Worm (Caenorhabditis elegans): ENCODE data around the gene panl-3.

panl-3 gene

DNA sequence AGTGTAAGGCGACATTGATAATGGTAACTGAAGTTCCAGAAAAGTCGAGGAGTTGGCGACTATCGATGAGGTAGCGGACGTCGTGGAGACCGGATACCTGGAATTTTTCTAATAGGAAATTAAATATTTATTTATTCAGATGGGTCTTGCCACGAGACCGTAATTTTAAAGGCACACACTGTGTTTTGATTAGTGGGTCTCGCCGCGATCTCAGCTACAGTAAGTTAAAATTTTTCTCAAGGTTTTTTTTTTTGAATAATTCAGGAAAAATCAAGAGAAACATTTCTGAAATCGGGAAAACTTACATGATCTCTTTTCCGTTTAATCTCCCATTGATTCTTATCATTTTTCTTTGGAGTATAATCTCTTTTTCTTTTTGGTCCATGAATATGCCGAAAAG is 39.8 kb upstream of the panl-3 start:
- TF ChIP-seq dmd-9 (GFP tag; IDR thresholded peaks at IDR 0.05) (no peak), nhr-76 (tag; optimal IDR thresholded peaks at IDR 0.05) (no peak), tag-97 (GFP tag; IDR thresholded peaks at IDR 0.05) (no peak), lin-38 (GFP tag; IDR thresholded peaks at IDR 0.05) (peak; percentile 32; the same call in 1 of the 2 replicates)

DNA sequence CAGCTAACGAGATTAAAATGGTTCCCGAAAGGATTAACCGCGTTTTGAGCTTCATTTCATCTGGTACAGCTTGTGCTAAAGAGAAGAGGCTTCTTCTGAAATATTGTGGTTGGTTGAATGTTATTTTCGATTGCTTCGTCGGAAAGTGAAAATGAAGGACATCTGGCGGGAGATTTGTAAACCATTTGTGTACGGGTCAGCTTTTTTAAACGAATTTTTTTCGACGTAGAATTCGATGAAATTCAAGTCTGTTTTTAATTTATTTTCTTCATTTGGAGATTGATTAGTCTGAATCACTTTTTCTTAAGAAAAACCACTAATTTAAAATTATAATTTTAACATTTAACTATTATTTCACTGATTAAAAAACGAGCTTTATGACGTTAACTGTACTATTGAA is 38.6 kb upstream of the panl-3 start, which contains the start of gene sqv-3:
sqv-3 (minus strand) TSS at position 101 of the 400 bp plus-strand sequence.
- TF ChIP-seq vab-7 (GFP tag; IDR thresholded peaks at IDR 0.05), result no peak
- TF ChIP-seq pqm-1 (tag; optimal IDR thresholded peaks at IDR 0.05), result no peak
- TF ChIP-seq jun-1 (tag; optimal IDR thresholded peaks at IDR 0.05), result no peak

DNA sequence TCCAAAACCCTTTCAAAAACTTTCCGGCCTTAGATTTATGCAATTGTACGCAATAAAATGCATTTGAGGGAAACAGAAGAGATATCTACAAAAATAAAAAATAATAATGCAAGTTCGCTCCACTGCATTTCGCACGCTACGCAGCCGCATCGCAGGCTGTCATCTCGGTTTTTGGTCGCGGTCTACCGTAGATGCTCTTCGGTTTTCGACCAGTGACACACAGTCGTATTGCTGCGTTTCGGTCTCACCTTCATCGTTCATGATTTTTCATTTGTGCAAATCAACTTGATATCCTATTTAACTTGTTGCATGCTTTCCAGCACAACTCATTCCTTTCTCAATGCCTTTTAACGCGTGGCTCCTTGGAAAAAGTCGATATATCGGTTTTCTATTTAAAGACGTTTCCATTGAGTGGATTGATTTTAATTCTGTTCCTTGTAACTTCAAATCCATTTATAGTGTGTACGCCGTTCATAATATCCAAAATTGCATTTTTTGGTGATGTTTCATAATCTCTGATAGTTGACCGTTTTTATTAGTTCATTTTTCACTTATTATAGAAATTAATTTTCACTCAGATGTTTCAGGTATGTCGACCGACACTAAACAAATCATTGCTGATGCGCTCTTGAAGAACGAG is 38.1 kb upstream of the panl-3 start, which contains the start of gene vha-1:
vha-1 (plus strand) TSS at position 590 of the 640 bp plus-strand sequence.
- TF ChIP-seq skn-1 (tag; optimal IDR thresholded peaks at IDR 0.05), result peak; percentile 4
- TF ChIP-seq nhr-76 (tag; optimal IDR thresholded peaks at IDR 0.05), result no peak
- peak; percentile 63 for TF ChIP-seq nhr-102 (tag; optimal IDR thresholded peaks at IDR 0.05)
- TF ChIP-seq zip-2 (tag; optimal IDR thresholded peaks at IDR 0.05), result no peak
- TF ChIP-seq egl-43 (GFP tag; IDR thresholded peaks at IDR 0.05), result 0 out of 2 replicates have a peak, but pooled peaks have one; percentile 29
- TF ChIP-seq zfp-2 (tag; optimal IDR thresholded peaks at IDR 0.05), result no peak
- TF ChIP-seq zip-11 (GFP tag; IDR thresholded peaks at IDR 0.05), result no peak
- TF ChIP-seq vab-7 (GFP tag; IDR thresholded peaks at IDR 0.05), result no peak
- TF ChIP-seq lin-29 (GFP tag; IDR thresholded peaks at IDR 0.05), result no peak
- no peak for TF ChIP-seq nhr-237 (tag; optimal IDR thresholded peaks at IDR 0.05)
- TF ChIP-seq lin-39 (tag; optimal IDR thresholded peaks at IDR 0.05), result no peak
- no peak for TF ChIP-seq ztf-11 (tag; optimal IDR thresholded peaks at IDR 0.05)
- no peak for TF ChIP-seq ceh-82 (tag; optimal IDR thresholded peaks at IDR 0.05)
- peak; percentile 97 for TF ChIP-seq nhr-77 (tag; optimal IDR thresholded peaks at IDR 0.05)
- TF ChIP-seq dmd-6 (GFP tag; IDR thresholded peaks at IDR 0.05), result peak; percentile 93
- TF ChIP-seq sdz-12 (GFP tag; optimal IDR thresholded peaks at IDR 0.05), result no peak
- no peak for TF ChIP-seq Y48G9A.11 (GFP tag; IDR thresholded peaks at IDR 0.05)
- no peak for TF ChIP-seq Y105C5A.15 (GFP tag; IDR thresholded peaks at IDR 0.05)
- TF ChIP-seq T26A8.4 (GFP tag; IDR thresholded peaks at IDR 0.05), result peak; percentile 77
- peak; percentile 60; the same call in 1 of the 2 replicates for TF ChIP-seq pha-4 (GFP tag; IDR thresholded peaks at IDR 0.05)
- TF ChIP-seq pha-4 (tag; optimal IDR thresholded peaks at IDR 0.05), result no peak
- TF ChIP-seq daf-12 (tag; optimal IDR thresholded peaks at IDR 0.05), result no peak
- peak in 1 of 2 experiments; percentile 58 for TF ChIP-seq hif-1 (tag; optimal IDR thresholded peaks at IDR 0.05)
- no peak for TF ChIP-seq D1046.2 (GFP tag; IDR thresholded peaks at IDR 0.05)
- TF ChIP-seq lin-1 (GFP tag; IDR thresholded peaks at IDR 0.05), result peak; percentile 80
- TF ChIP-seq ces-1 (GFP tag; optimal IDR thresholded peaks at IDR 0.05), result no peak
- TF ChIP-seq zag-1 (tag; optimal IDR thresholded peaks at IDR 0.05), result no peak
- TF ChIP-seq cey-2 (tag; optimal IDR thresholded peaks at IDR 0.05; ENCODE audit: borderline replicate concordance, insufficient read depth), result no peak
- no peak for TF ChIP-seq madf-5 (GFP tag; IDR thresholded peaks at IDR 0.05)
- TF ChIP-seq nhr-111 (GFP tag; optimal IDR thresholded peaks at IDR 0.05), result no peak
- no peak for TF ChIP-seq daf-19 (GFP tag; conservative IDR thresholded peaks at IDR 0.05)
- peak in 1 of 2 experiments; percentile 95 for TF ChIP-seq unc-62 (GFP tag; optimal IDR thresholded peaks at IDR 0.05 in 1 of 2)
- no peak for TF ChIP-seq unc-62 (tag; optimal IDR thresholded peaks at IDR 0.05)
- TF ChIP-seq dmd-8 (GFP tag; IDR thresholded peaks at IDR 0.05), result no peak
- no peak; the same call in 1 of the 2 replicates for TF ChIP-seq nhr-42 (GFP tag; IDR thresholded peaks at IDR 0.05)
- peak; percentile 87 for TF ChIP-seq ama-1 (optimal IDR thresholded peaks at IDR 0.05)
- no peak for TF ChIP-seq lim-7 (GFP tag; IDR thresholded peaks at IDR 0.05)
- TF ChIP-seq R02D3.7 (tag; optimal IDR thresholded peaks at IDR 0.05), result no peak
- no peak for TF ChIP-seq gei-8 (GFP tag; optimal IDR thresholded peaks at IDR 0.05)
- TF ChIP-seq aha-1 (tag), result peak; percentile 48
- peak; percentile 91 to 96 for TF ChIP-seq lsy-2 (tag; optimal IDR thresholded peaks at IDR 0.05)
- no peak for TF ChIP-seq ZK546.5 (tag; optimal IDR thresholded peaks at IDR 0.05)
- TF ChIP-seq jun-1 (tag; optimal IDR thresholded peaks at IDR 0.05), result peak; percentile 71
- no peak for TF ChIP-seq duxl-1 (tag; optimal IDR thresholded peaks at IDR 0.05; ENCODE audit: poor library complexity)
